Worm (Caenorhabditis elegans) whole organism, young adult: Measurements from ENCODE around the gene R10E11.6.

ENCODE experiments used
- B0019.2 ChIP-seq: fragments of 200-800 bp; sonication (Bioruptor generic); conservative IDR thresholded peaks from 2 replicates; pipeline ENCODE4 v1.3.6; 2022; ENCODE audit warnings: missing genetic modification reagents, missing genetic modification characterization, missing compliant biosample characterization
- D2030.7 ChIP-seq: fragments of 200-800 bp; sonication (Bioruptor generic); IDR thresholded peaks from 2 replicates; pipeline ENCODE4 v1.3.6; 2022; ENCODE audit warnings: missing genetic modification reagents, missing genetic modification characterization, missing compliant biosample characterization
- F23B12.7 ChIP-seq: sonication (generic microtip); optimal IDR thresholded peaks from 2 replicates; lab custom pipeline; 2017; ENCODE audit warnings: missing genetic modification characterization, mild to moderate bottlenecking, missing compliant biosample characterization, antibody characterized with exemption, moderate library complexity; ENCODE audit not compliant: insufficient read depth
- F33H1.4 ChIP-seq: fragments of 200-800 bp; sonication (Bioruptor generic); IDR thresholded peaks from 2 replicates; pipeline ENCODE4 v1.3.6; 2022; ENCODE audit warnings: missing genetic modification reagents, missing genetic modification characterization, missing compliant biosample characterization
- F37B4.10 ChIP-seq: fragments of 200-800 bp; sonication (Bioruptor generic); IDR thresholded peaks from 2 replicates; pipeline ENCODE4 v1.3.6; 2022; ENCODE audit warnings: missing genetic modification characterization, missing compliant biosample characterization
- F49E8.2 ChIP-seq: sonication (generic microtip); optimal IDR thresholded peaks from 3 replicates; lab custom pipeline; 2017; ENCODE audit warnings: missing genetic modification characterization, mild to moderate bottlenecking, missing compliant biosample characterization, antibody characterized with exemption, moderate library complexity; ENCODE audit not compliant: insufficient read depth
- F55B11.4 ChIP-seq: sonication (generic microtip); optimal IDR thresholded peaks from 2 replicates; lab custom pipeline; 2016; ENCODE audit warnings: missing compliant biosample characterization, missing genetic modification characterization, borderline replicate concordance; ENCODE audit not compliant: insufficient read depth
- T07F8.4 ChIP-seq: sonication (generic microtip); optimal IDR thresholded peaks from 2 replicates; lab custom pipeline; 2016; ENCODE audit warnings: mild to moderate bottlenecking, missing genetic modification characterization, moderate library complexity, missing compliant biosample characterization
- T26A5.8 ChIP-seq: sonication (generic microtip); optimal IDR thresholded peaks from 2 replicates; lab custom pipeline; 2016; ENCODE audit warnings: missing genetic modification characterization, missing compliant biosample characterization
- Y56A3A.18 ChIP-seq: fragments of 200-800 bp; sonication (Bioruptor generic); IDR thresholded peaks from 2 replicates; pipeline ENCODE4 v1.3.6; 2022; ENCODE audit warnings: missing genetic modification reagents, missing genetic modification characterization, missing compliant biosample characterization
- Y95B8A.8 ChIP-seq: fragments of 200-800 bp; sonication (Bioruptor generic); IDR thresholded peaks from 2 replicates; pipeline ENCODE4 v1.3.6; 2022; ENCODE audit warnings: missing genetic modification reagents, missing genetic modification characterization, missing compliant biosample characterization
- attf-3 ChIP-seq: fragments of 200-800 bp; sonication (Bioruptor generic); conservative IDR thresholded peaks from 2 replicates; pipeline ENCODE4 v1.3.6; 2022; ENCODE audit warnings: missing genetic modification reagents, missing genetic modification characterization, missing compliant biosample characterization
- bed-1 ChIP-seq: fragments of 200-800 bp; sonication (Bioruptor generic); IDR thresholded peaks from 2 replicates; pipeline ENCODE4 v1.3.6; 2022; ENCODE audit warnings: missing genetic modification reagents, missing genetic modification characterization, missing compliant biosample characterization
- ccch-3 ChIP-seq: fragments of 200-800 bp; sonication (Bioruptor generic); optimal IDR thresholded peaks from 2 replicates; lab custom pipeline; 2018; ENCODE audit warnings: mild to moderate bottlenecking, missing genetic modification characterization, missing compliant biosample characterization
- cebp-2 ChIP-seq: fragments of 200-800 bp; sonication (Bioruptor generic); IDR thresholded peaks from 2 replicates; pipeline ENCODE4 v1.3.6; 2022; ENCODE audit warnings: missing genetic modification characterization, missing compliant biosample characterization
- ceh-40 ChIP-seq: fragments of 200-800 bp; sonication (Bioruptor generic); IDR thresholded peaks from 2 replicates; pipeline ENCODE4 v1.3.6; 2022; ENCODE audit warnings: missing genetic modification characterization, missing compliant biosample characterization
- die-1 ChIP-seq: sonication (generic microtip); optimal IDR thresholded peaks from 2 replicates; lab custom pipeline; 2016; ENCODE audit warnings: missing genotype, mild to moderate bottlenecking, missing genetic modification characterization, missing compliant biosample characterization
- dox-1 ChIP-seq: fragments of 200-800 bp; sonication (Bioruptor generic); IDR thresholded peaks from 2 replicates; pipeline ENCODE4 v1.3.6; 2022; ENCODE audit warnings: missing genetic modification reagents, missing genetic modification characterization, missing compliant biosample characterization
- dpff-1 ChIP-seq: sonication (generic microtip); optimal IDR thresholded peaks from 2 replicates; lab custom pipeline; 2017; ENCODE audit warnings: mild to moderate bottlenecking, missing genetic modification characterization, missing compliant biosample characterization
- efl-1 ChIP-seq: fragments of 150-350 bp; optimal IDR thresholded peaks from 2 replicates; lab custom pipeline; 2014; ENCODE audit warnings: missing biosample characterization, missing genetic modification reagents, missing genetic modification characterization
- egl-44 ChIP-seq: fragments of 200-800 bp; sonication (Bioruptor generic); IDR thresholded peaks from 2 replicates; pipeline ENCODE4 v1.3.6; 2022; ENCODE audit warnings: missing genetic modification reagents, missing genetic modification characterization, missing compliant biosample characterization
- him-1 ChIP-seq: sonication (generic microtip); optimal IDR thresholded peaks from 2 replicates; lab custom pipeline; 2016; ENCODE audit warnings: missing genotype, missing genetic modification reagents, missing genetic modification characterization, missing compliant biosample characterization
- hlh-12 ChIP-seq: sonication (generic microtip); optimal IDR thresholded peaks from 2 replicates; lab custom pipeline; 2016; ENCODE audit warnings: missing genetic modification characterization, missing compliant biosample characterization
- hlh-26 ChIP-seq: fragments of 200-800 bp; sonication (Bioruptor generic); conservative IDR thresholded peaks from 2 replicates; pipeline ENCODE4 v1.3.6; 2022; ENCODE audit warnings: missing genetic modification reagents, missing genetic modification characterization, missing compliant biosample characterization
- hmg-1.2 ChIP-seq: fragments of 200-800 bp; sonication (Bioruptor generic); IDR thresholded peaks from 2 replicates; pipeline ENCODE4 v1.3.6; 2022; ENCODE audit warnings: missing genetic modification reagents, missing genetic modification characterization, missing compliant biosample characterization
- let-526 ChIP-seq: fragments of 200-800 bp; sonication (Bioruptor generic); IDR thresholded peaks from 2 replicates; pipeline ENCODE4 v1.3.6; 2022; ENCODE audit warnings: missing genetic modification reagents, missing genetic modification characterization, missing compliant biosample characterization
- let-607 ChIP-seq, 2 experiments: fragments of 200-800 bp in 1 of 2; sonication (Bioruptor generic) in 1 of 2; sonication (generic microtip) in 1 of 2; optimal IDR thresholded peaks; 2 replicates each; lab custom pipeline; 2016 to 2018; ENCODE audit warnings: mild to moderate bottlenecking in 2 of 2, missing compliant biosample characterization in 2 of 2, missing genetic modification characterization in 2 of 2, moderate library complexity in 2 of 2, missing genotype in 1 of 2
- lin-40 ChIP-seq: sonication (generic microtip); optimal IDR thresholded peaks from 2 replicates; lab custom pipeline; 2016; ENCODE audit warnings: missing genetic modification characterization, mild to moderate bottlenecking, missing compliant biosample characterization, missing genotype, missing genetic modification reagents
- lsl-1 ChIP-seq: fragments of 200-800 bp; sonication (Bioruptor generic); optimal IDR thresholded peaks from 2 replicates; lab custom pipeline; 2018; ENCODE audit warnings: mild to moderate bottlenecking, missing genetic modification characterization, moderate library complexity, missing compliant biosample characterization
- madf-10 ChIP-seq: sonication (generic microtip); optimal IDR thresholded peaks from 2 replicates; lab custom pipeline; 2016; ENCODE audit warnings: mild to moderate bottlenecking, missing genetic modification characterization, missing compliant biosample characterization
- madf-6 ChIP-seq: fragments of 200-800 bp; sonication (Bioruptor generic); IDR thresholded peaks from 2 replicates; pipeline ENCODE4 v1.3.6; 2022; ENCODE audit warnings: missing genetic modification reagents, missing genetic modification characterization, missing compliant biosample characterization
- madf-8 ChIP-seq: fragments of 200-800 bp; sonication (Bioruptor generic); conservative IDR thresholded peaks from 2 replicates; pipeline ENCODE4 v1.3.6; 2022; ENCODE audit warnings: missing genetic modification reagents, missing genetic modification characterization, missing compliant biosample characterization
- nfyb-1 ChIP-seq: fragments of 200-800 bp; sonication (Bioruptor generic); IDR thresholded peaks from 2 replicates; pipeline ENCODE4 v1.3.6; 2022; ENCODE audit warnings: missing genetic modification reagents, missing genetic modification characterization, missing compliant biosample characterization
- nhr-90 ChIP-seq: sonication (generic microtip); optimal IDR thresholded peaks from 2 replicates; lab custom pipeline; 2016; ENCODE audit warnings: missing genotype, mild to moderate bottlenecking, missing genetic modification characterization, missing compliant biosample characterization
- pbrm-1 ChIP-seq: fragments of 200-800 bp; sonication (Bioruptor generic); IDR thresholded peaks from 2 replicates; pipeline ENCODE4 v1.3.6; 2022; ENCODE audit warnings: missing genetic modification reagents, missing genetic modification characterization, missing compliant biosample characterization
- rec-8 ChIP-seq, 2 experiments: sonication (generic microtip); optimal IDR thresholded peaks; 2 replicates each; lab custom pipeline; 2016; ENCODE audit warnings: mild to moderate bottlenecking in 2 of 2, missing genetic modification characterization in 2 of 2, missing genetic modification reagents in 2 of 2, missing genotype in 2 of 2, missing biosample characterization in 1 of 2, missing compliant biosample characterization in 1 of 2, moderate library complexity in 1 of 2
- repo-1 ChIP-seq: sonication (generic microtip); optimal IDR thresholded peaks from 2 replicates; lab custom pipeline; 2017; ENCODE audit warnings: mild to moderate bottlenecking, missing genetic modification characterization, missing compliant biosample characterization
- rpc-1 ChIP-seq, 2 experiments: fragments of 150-350 bp in 1 of 2; sonication (generic microtip) in 1 of 2; optimal IDR thresholded peaks; 2 replicates each; lab custom pipeline; 2014 to 2018; ENCODE audit warnings: missing biosample characterization in 1 of 2, missing genetic modification characterization in 1 of 2, missing genetic modification reagents in 1 of 2, missing genotype in 1 of 2
- sdz-38 ChIP-seq: sonication (generic microtip); optimal IDR thresholded peaks from 2 replicates; lab custom pipeline; 2016; ENCODE audit warnings: missing genotype, missing genetic modification characterization, missing compliant biosample characterization
- snpc-1.1 ChIP-seq: sonication (generic microtip); optimal IDR thresholded peaks from 2 replicates; lab custom pipeline; 2017; ENCODE audit warnings: missing genetic modification characterization, mild to moderate bottlenecking, missing compliant biosample characterization, antibody characterized with exemption, moderate library complexity, missing genotype, missing genetic modification reagents; ENCODE audit not compliant: insufficient read depth
- snpc-3.4 ChIP-seq: sonication (generic microtip); optimal IDR thresholded peaks from 2 replicates; lab custom pipeline; 2017; ENCODE audit warnings: missing genetic modification characterization, mild to moderate bottlenecking, missing compliant biosample characterization, antibody characterized with exemption, moderate library complexity, missing genotype, missing genetic modification reagents
- xnd-1 ChIP-seq: sonication (generic microtip); optimal IDR thresholded peaks from 2 replicates; lab custom pipeline; 2016; ENCODE audit warnings: missing genotype, missing genetic modification reagents, missing genetic modification characterization, missing compliant biosample characterization
- zim-3 ChIP-seq: sonication (generic microtip); optimal IDR thresholded peaks from 2 replicates; lab custom pipeline; 2017; ENCODE audit warnings: mild to moderate bottlenecking, missing genetic modification characterization, moderate library complexity, missing compliant biosample characterization
- ztf-18 ChIP-seq: sonication (generic microtip); optimal IDR thresholded peaks from 2 replicates; lab custom pipeline; 2016; ENCODE audit warnings: missing genotype, mild to moderate bottlenecking, missing genetic modification characterization, missing compliant biosample characterization
- ztf-26 ChIP-seq: sonication (generic microtip); optimal IDR thresholded peaks from 2 replicates; lab custom pipeline; 2017; ENCODE audit warnings: missing genetic modification characterization, missing compliant biosample characterization
- ztf-28 ChIP-seq: fragments of 200-800 bp; sonication (Bioruptor generic); IDR thresholded peaks from 2 replicates; pipeline ENCODE4 v1.3.6; 2022; ENCODE audit warnings: missing genetic modification reagents, missing genetic modification characterization, missing compliant biosample characterization

Gene R10E11.6

DNA sequence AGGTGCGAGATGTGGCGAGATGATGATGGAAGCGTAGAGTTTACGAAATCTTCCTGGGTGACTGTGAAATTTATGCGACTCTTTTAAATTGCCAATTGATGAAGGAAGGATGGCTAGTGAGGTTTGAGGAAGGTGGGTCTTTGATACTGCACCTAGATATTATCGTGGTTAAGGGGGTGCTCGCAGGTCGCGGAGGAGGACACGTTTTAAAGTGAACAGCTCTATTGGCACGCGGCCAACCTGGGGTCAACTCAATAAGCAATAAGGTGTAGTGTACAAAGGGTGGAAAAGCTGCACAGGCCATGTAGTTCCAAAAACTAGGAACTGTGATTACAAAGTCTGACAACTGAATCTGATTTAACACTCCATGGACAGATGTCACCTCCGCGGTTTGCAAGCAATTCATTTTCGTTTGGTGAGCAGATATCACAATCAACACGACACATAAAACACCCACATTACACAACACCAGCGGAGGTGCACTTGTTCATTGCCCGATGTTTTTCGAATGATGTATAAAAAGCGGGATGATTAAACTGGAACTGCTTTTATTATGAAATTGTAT, 37.4 kb upstream of the R10E11.6 start (continued):
- TF ChIP-seq rpc-1 (optimal IDR thresholded peaks at IDR 0.05; lab: Kevin White, UChicago): no peak
- TF ChIP-seq rpc-1 (tag; optimal IDR thresholded peaks at IDR 0.05; lab: Kevin White, UChicago): no peak
- TF ChIP-seq hlh-26 (GFP tag; lab: Robert Waterston, UW): no peak
- no peak for TF ChIP-seq Y56A3A.18 (GFP tag; lab: Robert Waterston, UW)
- TF ChIP-seq let-607 (tag; optimal IDR thresholded peaks at IDR 0.05; lab: Kevin White, UChicago): no peak
- no peak for TF ChIP-seq F37B4.10 (GFP tag; lab: Robert Waterston, UW)
- no peak for TF ChIP-seq B0019.2 (GFP tag; lab: Robert Waterston, UW)
- peak; percentile 7 for TF ChIP-seq lsl-1 (GFP tag; lab: Kevin White, UChicago)
- no peak for TF ChIP-seq ccch-3 (GFP tag; lab: Kevin White, UChicago)
- no peak for TF ChIP-seq zim-3
- TF ChIP-seq, all 124 proteins: peak for 21

DNA sequence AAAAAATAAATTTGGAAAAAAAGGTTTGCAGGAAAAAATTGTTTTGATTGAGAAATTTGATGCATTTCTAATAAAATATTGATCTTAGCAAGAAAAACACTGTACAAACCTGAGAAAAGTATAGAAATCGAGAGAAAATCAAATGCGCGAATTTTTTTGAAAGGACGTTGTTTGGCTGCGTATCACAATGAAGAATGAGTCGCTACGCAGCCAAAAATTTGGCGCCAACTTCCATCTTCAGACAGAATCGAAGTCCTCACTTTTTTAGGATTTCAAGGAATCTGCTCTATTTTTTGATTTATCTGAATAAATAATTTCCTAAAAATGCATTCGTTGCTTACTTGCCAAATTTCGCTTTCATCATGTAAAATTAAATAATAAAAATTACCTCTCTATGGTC, 36.1 kb upstream of the R10E11.6 start:
- TF ChIP-seq die-1 (tag; lab: Kevin White, UChicago): no peak
- peak; percentile 58 for TF ChIP-seq F23B12.7 (tag; lab: Kevin White, UChicago)
- no peak for TF ChIP-seq cebp-2 (GFP tag; lab: Robert Waterston, UW)
- no peak for TF ChIP-seq ztf-28 (GFP tag; lab: Robert Waterston, UW)
- peak; percentile 63 for TF ChIP-seq D2030.7 (GFP tag; lab: Robert Waterston, UW)
- TF ChIP-seq lin-40: no peak
- TF ChIP-seq efl-1 (GFP tag; lab: Kevin White, UChicago): peak; percentile 85
- no peak for TF ChIP-seq Y56A3A.18 (GFP tag; lab: Robert Waterston, UW)
- TF ChIP-seq F33H1.4 (GFP tag; lab: Robert Waterston, UW): peak; percentile 72
- no peak for TF ChIP-seq nhr-90
- no peak for TF ChIP-seq F55B11.4 (tag; lab: Kevin White, UChicago)
- TF ChIP-seq sdz-38 (tag; lab: Kevin White, UChicago): no peak
- TF ChIP-seq hmg-1.2 (GFP tag; lab: Robert Waterston, UW): peak; percentile 75
- no peak for TF ChIP-seq T07F8.4 (tag; lab: Kevin White, UChicago)
- no peak for TF ChIP-seq him-1 (tag; lab: Kevin White, UChicago)
- no peak for TF ChIP-seq ztf-18 (tag; lab: Kevin White, UChicago)
- peak; percentile 70 for TF ChIP-seq madf-8 (GFP tag; lab: Robert Waterston, UW)
- TF ChIP-seq nfyb-1: no peak
- TF ChIP-seq hlh-12 (tag; lab: Kevin White, UChicago): no peak
- TF ChIP-seq F49E8.2 (tag; lab: Kevin White, UChicago): peak; percentile 78
- 0 out of 2 replicates have a peak, but pooled peaks have one; percentile 38 for TF ChIP-seq Y95B8A.8 (GFP tag; lab: Robert Waterston, UW)
- TF ChIP-seq madf-6: peak; percentile 89
- no peak for TF ChIP-seq snpc-1.1 (tag; lab: Kevin White, UChicago)
- TF ChIP-seq repo-1 (tag; lab: Kevin White, UChicago): no peak
- no peak for TF ChIP-seq attf-3 (GFP tag; lab: Robert Waterston, UW)
- no peak for TF ChIP-seq T26A5.8 (tag; lab: Kevin White, UChicago)
- no peak for TF ChIP-seq let-526
- TF ChIP-seq dox-1 (GFP tag; lab: Robert Waterston, UW): no peak
- no peak for TF ChIP-seq egl-44 (GFP tag; lab: Robert Waterston, UW)
- no peak for TF ChIP-seq ztf-26
- TF ChIP-seq madf-10 (tag; lab: Kevin White, UChicago): no peak
- no peak for TF ChIP-seq rec-8 (tag; optimal IDR thresholded peaks at IDR 0.05; lab: Kevin White, UChicago)
- TF ChIP-seq ceh-40: no peak
- TF ChIP-seq xnd-1 (tag; lab: Kevin White, UChicago): peak; percentile 71
- no peak for TF ChIP-seq pbrm-1 (GFP tag; lab: Robert Waterston, UW)
- no peak for TF ChIP-seq bed-1 (GFP tag; lab: Robert Waterston, UW)
- peak; percentile 65 for TF ChIP-seq lsl-1 (GFP tag; lab: Kevin White, UChicago)
- TF ChIP-seq snpc-3.4 (tag; lab: Kevin White, UChicago): peak; percentile 22
- no peak for TF ChIP-seq dpff-1
